Fruit fly (Drosophila melanogaster) Kc167 (cell line): ENCODE measurements around the gene Ae2.

Source experiments
- Myc ChIP-seq: fragments of >200 bp; optimal IDR thresholded peaks from 2 replicates; lab custom pipeline; 2017; ENCODE audit warnings: missing external identifiers
- Sin3A ChIP-seq: fragments of >200 bp; optimal IDR thresholded peaks from 2 replicates; lab custom pipeline; 2018; ENCODE audit warnings: missing external identifiers
- h ChIP-seq: fragments of >200 bp; optimal IDR thresholded peaks from 3 replicates; lab custom pipeline; 2018; ENCODE audit warnings: missing external identifiers
- insv ChIP-seq: fragments of >200 bp; optimal IDR thresholded peaks from 3 replicates; lab custom pipeline; 2018; ENCODE audit warnings: missing external identifiers
- psq ChIP-seq: fragments of >200 bp; optimal IDR thresholded peaks from 2 replicates; lab custom pipeline; 2017; ENCODE audit warnings: missing external identifiers
- ttk ChIP-seq: sonication (Bioruptor generic); optimal IDR thresholded peaks from 2 replicates; lab custom pipeline; 2017; ENCODE audit warnings: missing external identifiers

Ae2 gene

DNA sequence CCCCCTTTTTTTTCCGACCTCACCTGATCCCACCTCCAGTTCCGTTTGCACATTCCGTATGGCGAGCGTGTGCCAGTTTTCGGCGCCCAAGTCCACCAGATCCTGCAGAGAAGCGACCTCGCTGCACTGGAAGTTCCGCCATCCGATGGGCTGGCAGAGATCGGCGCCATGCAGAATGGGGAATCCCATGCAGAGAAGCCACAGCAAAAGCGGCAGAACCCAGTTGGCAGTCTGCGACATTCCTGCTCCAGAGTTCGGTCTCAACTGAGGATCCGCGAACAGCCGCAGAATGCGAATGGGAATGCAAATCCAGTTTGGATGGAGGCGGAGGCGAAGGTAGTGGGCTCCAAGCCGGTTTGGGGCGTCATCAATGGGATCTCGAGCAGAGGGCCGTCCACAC is 29.8 kb upstream of the Ae2 start, which contains the start of gene CG6749:
CG6749 (minus strand) TSS at position 245 of the 400 bp plus-strand sequence.
- no peak for TF ChIP-seq Myc (lab: Kevin White, UChicago)
- no peak for TF ChIP-seq h (lab: Kevin White, UChicago)
- no peak for TF ChIP-seq psq
- TF ChIP-seq ttk (lab: Kevin White, UChicago): no peak
- TF ChIP-seq insv (lab: Kevin White, UChicago): no peak
- TF ChIP-seq Sin3A (lab: Kevin White, UChicago): no peak

DNA sequence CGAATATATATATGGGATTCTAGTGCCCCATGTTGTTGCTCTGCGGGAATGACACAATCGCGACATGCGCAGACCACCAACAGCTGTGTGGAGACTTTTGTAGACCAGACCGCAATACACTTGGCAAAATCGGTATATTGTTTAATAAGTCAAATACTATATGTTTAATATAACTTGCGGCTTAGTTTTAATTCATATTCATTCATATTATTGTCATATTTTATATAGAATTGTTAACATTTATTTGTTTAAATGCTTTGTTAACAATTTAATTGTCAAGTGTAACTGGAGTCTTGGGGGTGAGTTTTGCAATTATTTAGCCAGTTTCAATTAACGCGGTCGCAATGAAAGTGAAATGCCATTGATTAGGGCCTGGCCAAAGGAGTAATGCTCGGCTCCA is 23.7 kb upstream of the Ae2 start:
- TF ChIP-seq Myc (lab: Kevin White, UChicago) (no peak), Sin3A (lab: Kevin White, UChicago) (no peak), ttk (lab: Kevin White, UChicago) (no peak), insv (lab: Kevin White, UChicago) (no peak), psq (no peak), h (lab: Kevin White, UChicago) (no peak)

DNA sequence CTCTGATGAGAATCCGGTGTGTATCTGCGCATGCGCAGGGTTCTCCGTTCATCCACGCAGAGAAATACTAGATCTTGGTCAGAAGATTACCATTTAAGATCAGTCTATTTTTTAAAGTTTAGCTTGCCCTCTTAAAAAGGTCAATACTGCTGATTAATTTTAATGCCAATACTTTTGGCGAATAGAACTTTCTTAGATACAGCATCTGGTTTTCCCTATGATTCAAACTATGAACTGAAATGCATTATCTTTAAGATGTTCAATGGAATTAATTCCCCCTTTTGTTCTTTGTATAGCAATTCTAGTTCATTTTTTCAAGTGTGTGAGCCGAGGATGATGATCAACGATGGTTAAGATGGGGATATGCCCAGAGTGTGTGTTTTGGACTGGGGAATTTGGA is 21.0 kb upstream of the Ae2 start:
- TF ChIP-seq h (lab: Kevin White, UChicago) (no peak), Myc (lab: Kevin White, UChicago) (no peak), Sin3A (lab: Kevin White, UChicago) (no peak), insv (lab: Kevin White, UChicago) (no peak), psq (no peak), ttk (lab: Kevin White, UChicago) (no peak)

DNA sequence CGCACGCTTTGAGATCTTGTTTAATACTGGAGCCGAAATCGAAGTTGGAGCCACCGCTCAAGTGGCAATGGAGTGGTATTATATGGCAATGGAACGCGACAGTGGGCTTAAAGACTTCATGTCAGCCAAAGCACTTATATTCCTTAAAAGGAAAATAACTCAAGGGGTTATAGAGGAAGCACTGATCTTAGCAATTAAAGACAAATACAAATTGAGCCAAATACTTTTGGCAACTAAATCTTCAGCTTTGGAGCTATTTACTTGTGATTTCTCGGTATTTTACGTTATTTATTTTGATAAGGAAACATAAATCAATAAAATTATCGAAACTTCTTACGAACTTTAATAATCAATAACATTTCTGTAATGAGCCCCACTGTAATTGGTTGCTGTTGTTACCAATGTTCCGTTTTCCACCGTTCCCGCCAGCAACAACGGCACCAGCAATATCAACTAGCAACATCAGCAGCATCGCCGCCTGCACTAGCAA is 19.2 kb upstream of the Ae2 start:
- TF ChIP-seq psq: no peak

DNA sequence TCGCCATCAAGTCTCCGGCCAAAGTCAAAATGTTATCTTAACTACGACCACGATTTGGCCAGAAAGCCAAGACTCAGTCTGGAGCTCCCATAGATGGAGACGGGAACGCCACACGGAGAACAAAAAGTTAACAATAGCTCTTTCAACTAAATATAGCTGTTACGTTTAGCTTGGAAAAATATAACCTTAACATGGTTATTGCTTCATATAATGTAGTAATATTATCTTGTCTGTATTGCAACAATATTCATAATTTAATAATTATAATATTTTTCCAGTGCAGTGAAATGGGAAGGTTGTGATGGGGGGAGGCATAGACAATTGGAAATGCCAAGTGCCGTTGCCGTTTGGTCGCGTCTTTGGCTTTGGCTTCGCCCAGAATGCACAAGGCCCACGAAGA is 18.0 kb upstream of the Ae2 start:
- no peak for TF ChIP-seq insv (lab: Kevin White, UChicago)
- no peak for TF ChIP-seq Sin3A (lab: Kevin White, UChicago)
- TF ChIP-seq ttk (lab: Kevin White, UChicago): no peak
- TF ChIP-seq h (lab: Kevin White, UChicago): no peak
- TF ChIP-seq Myc (lab: Kevin White, UChicago): no peak
- TF ChIP-seq psq: no peak

DNA sequence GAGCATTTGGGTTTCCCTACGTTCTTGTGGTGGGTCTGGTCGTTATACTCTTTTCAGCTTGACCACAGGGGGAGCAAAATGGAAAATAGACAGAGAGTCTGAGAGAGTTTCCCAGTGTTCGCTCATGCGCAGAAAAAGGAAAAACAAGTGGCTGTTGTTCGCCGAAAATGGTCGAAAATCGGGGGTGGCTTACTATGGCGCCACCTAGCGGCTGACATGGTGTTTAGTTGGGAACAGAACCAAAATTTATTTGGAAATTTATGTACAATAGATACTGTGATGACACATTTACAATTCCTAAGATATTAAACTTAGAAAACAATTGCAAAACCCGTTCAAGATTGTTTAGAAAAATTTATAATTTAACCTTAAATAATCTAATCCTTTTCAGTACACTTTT is 11.7 kb upstream of the Ae2 start:
- no peak for TF ChIP-seq ttk (lab: Kevin White, UChicago)
- TF ChIP-seq h (lab: Kevin White, UChicago): no peak
- no peak for TF ChIP-seq psq
- no peak for TF ChIP-seq Sin3A (lab: Kevin White, UChicago)
- no peak for TF ChIP-seq insv (lab: Kevin White, UChicago)
- TF ChIP-seq Myc (lab: Kevin White, UChicago): no peak

DNA sequence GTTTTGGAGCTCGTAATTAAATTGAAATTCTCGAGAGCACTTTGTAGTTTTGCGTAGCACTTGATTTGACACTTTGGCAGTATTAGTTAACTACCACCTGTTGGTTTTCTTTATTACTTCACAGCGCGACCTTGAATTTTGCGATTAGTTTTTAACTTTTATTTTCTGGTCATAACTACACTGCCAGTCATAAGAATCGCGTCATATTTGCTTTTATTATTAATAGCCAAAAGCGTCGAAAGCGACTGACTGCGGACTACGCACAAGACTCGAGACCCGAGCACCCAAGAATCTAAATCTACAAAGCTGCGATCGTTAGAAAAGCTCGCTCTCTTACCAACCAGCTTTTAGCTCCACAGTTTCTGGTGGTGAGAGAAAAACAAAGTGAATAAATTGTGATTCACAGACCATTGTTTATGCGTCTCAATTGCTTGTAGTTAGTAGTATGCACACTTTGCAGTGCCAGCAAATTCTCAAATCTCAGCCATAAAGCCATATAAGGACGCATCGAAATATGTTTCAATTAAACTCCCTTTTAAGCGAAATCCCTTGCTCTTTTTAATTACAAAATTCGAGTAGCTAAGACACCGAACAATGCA is 3.1 kb upstream of the Ae2 start, which contains the start of gene CG42268:
CG42268 (minus strand) TSS at position 245 of the 599 bp plus-strand sequence.
- TF ChIP-seq Myc (lab: Kevin White, UChicago): no peak
- no peak for TF ChIP-seq insv (lab: Kevin White, UChicago)
- no peak for TF ChIP-seq psq
- TF ChIP-seq h (lab: Kevin White, UChicago): no peak
- no peak for TF ChIP-seq Sin3A (lab: Kevin White, UChicago)
- no peak for TF ChIP-seq ttk (lab: Kevin White, UChicago)

DNA sequence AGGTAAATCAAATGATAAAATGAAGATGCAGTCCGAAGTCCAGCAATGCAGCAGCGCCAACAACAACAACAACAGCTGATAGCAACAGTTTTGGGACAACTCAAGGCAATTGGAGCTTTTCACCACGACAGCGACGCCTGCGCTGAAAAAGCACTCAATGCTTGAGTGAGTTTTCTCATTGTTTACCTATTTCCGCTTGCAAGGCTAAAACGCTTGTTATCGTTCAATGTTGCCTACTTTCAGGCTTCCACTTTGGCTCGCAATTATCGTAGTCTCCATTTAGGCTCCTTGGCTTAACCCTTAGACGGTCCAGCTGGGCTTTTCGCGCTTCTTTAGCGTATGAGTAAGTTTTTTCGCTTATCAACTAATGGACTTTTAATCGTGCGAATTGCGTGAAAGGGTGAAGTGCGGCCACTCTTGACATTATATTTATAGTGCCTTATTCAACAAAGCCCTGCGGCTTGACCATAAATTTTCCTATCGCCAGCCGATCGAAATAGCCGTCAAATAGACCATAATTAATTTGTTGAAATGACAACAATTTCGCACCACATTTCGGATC is 1.2 kb upstream of the Ae2 start:
- no peak for TF ChIP-seq ttk (lab: Kevin White, UChicago)
- no peak for TF ChIP-seq psq
- TF ChIP-seq insv (lab: Kevin White, UChicago): no peak
- no peak for TF ChIP-seq Sin3A (lab: Kevin White, UChicago)
- TF ChIP-seq h (lab: Kevin White, UChicago): no peak
- no peak for TF ChIP-seq Myc (lab: Kevin White, UChicago)

DNA sequence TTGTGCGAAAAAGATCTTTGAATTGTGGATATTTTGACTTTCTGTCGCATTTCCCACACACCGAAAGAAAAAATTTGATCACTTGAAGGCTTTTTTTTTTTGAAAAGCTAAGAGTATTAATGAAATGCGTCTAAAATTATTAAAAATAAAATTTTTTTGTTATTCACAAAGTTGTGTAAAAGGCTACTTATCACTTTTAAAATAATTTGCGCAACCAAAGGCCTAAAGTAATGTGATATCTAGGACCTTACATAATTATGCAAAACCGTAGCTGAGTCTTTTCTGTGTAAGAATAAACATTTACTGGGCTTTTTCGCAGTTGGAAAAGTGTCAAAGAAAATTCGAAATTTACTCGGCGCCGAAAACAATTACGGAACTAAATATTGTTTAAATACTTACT is 963 bp downstream of the Ae2 start:
- no peak for TF ChIP-seq Sin3A (lab: Kevin White, UChicago)
- TF ChIP-seq ttk (lab: Kevin White, UChicago): no peak
- TF ChIP-seq Myc (lab: Kevin White, UChicago): no peak
- no peak for TF ChIP-seq insv (lab: Kevin White, UChicago)
- TF ChIP-seq psq: no peak
- no peak for TF ChIP-seq h (lab: Kevin White, UChicago)

DNA sequence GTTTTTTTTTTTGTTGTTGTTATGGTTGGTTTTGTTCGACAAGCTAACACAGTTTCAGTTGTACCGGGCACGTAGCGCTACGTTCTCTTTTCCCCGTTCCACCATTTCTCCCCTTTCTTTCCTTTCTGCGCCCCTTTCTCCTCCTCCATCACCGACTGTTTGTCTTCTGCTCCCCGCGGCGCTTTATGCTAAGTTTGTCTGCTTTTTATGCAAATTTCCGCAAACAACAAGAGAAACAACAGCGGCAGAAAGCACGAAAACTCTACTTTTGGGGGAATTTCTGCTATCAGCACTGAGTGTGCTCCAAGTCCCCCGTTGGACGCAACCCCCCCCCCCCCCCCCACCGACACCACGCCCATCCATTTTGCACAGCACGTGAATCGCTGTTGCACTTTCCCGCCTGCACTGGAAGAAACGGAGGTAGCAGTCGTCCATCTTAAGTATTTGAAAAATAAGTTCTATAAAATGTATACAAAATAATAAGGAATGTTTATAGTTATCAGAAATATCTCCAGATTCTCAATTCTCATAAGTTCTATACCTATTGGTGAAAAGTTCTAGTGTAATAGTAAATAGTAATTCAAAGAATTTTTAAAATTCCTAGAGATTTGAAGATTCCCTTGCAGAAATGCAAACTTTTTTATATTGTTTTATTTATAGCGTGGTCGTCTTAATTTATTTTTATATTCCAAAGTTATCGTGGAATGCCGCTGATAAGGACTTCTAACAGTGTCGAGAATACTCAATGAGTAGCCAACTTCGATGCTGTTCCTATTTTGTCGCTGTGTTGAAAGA is 1.8 kb downstream of the Ae2 start:
- TF ChIP-seq Myc (lab: Kevin White, UChicago) (no peak), insv (lab: Kevin White, UChicago) (no peak), ttk (lab: Kevin White, UChicago) (no peak), Sin3A (lab: Kevin White, UChicago) (no peak), h (lab: Kevin White, UChicago) (no peak), psq (no peak)

DNA sequence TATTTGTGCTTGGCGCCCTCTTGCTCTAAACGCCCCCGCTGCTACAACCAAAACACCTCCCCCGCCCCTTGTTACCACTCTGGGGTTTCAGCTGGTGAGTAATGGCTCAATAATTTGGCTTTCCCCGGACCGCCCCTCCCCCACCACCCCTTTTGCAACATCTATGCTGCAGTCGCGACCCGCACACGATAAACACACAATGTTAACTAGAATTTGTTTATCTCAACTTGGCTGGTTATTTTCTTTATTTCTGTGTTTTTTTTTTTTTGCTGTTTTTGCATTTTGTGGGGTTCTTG is 2.3 kb downstream of the Ae2 start:
- no peak for TF ChIP-seq insv (lab: Kevin White, UChicago)
- TF ChIP-seq psq: no peak
- TF ChIP-seq ttk (lab: Kevin White, UChicago): no peak
- TF ChIP-seq Myc (lab: Kevin White, UChicago): no peak
- no peak for TF ChIP-seq h (lab: Kevin White, UChicago)
- no peak for TF ChIP-seq Sin3A (lab: Kevin White, UChicago)

DNA sequence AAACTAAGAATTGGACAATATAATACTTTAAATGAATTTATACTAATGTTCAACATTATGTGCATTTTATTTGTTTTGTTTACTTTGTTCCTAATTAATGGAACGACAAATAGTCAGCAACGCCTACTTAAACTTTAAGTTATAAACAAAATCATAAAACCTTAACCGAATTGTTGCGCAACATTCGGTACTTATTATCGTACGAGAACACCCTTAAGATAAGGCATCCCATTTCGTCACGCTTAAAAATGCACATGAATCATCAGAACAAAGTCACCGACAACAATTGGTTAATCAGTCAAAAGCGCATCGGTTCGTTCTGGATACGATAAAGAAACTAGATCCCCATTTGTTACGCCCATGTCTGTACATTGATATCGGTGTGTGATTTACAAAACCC is 3.0 kb downstream of the Ae2 start:
- TF ChIP-seq insv (lab: Kevin White, UChicago) (no peak), psq (no peak), ttk (lab: Kevin White, UChicago) (no peak)
